Worm (Caenorhabditis elegans) whole organism, midembryonic: Measurements from ENCODE around the gene T05A8.3.

Experiments used
- T22C8.4 ChIP-seq: fragments of 200-800 bp; sonication (Bioruptor generic); IDR thresholded peaks from 2 replicates; pipeline ENCODE4 v1.3.6; 2022; ENCODE audit warnings: missing genetic modification characterization, missing compliant biosample characterization
- cog-1 ChIP-seq: sonication (generic microtip); optimal IDR thresholded peaks from 2 replicates; lab custom pipeline; 2016; ENCODE audit warnings: missing genetic modification characterization, missing compliant biosample characterization
- flt-1 ChIP-seq: fragments of 200-800 bp; sonication (Bioruptor generic); IDR thresholded peaks from 2 replicates; pipeline ENCODE4 v1.3.6; 2022; ENCODE audit warnings: missing genetic modification characterization, missing compliant biosample characterization
- klf-2 ChIP-seq: fragments of 200-800 bp; sonication (Bioruptor generic); conservative IDR thresholded peaks from 2 replicates; pipeline ENCODE4 v1.3.6; 2022; ENCODE audit warnings: missing genetic modification reagents, missing genetic modification characterization, missing compliant biosample characterization
- med-1 ChIP-seq: sonication (generic microtip); optimal IDR thresholded peaks from 2 replicates; lab custom pipeline; 2017; ENCODE audit warnings: missing genetic modification characterization, mild to moderate bottlenecking, missing compliant biosample characterization, antibody characterized with exemption, missing genetic modification reagents; ENCODE audit not compliant: insufficient read depth

DNA sequence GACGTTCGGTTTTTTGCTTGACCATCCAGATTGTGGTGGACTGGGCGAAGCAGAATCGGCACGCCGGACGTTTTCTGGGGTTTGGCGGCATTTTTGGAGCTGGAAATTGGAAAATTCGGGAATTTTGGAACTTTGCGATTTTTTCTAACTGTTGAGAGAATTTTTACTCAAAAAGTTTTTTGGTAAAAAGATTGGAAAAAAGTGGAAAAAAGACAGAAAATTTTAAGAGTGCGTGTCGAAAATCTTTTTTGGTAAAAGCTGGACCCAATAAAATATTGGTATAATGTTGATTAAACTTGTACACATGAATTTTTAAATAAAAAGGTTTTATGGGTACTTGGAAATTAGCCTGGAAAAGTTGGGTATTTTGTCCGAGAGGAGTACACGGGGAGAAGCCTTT is 25.0 kb upstream of the T05A8.3 start, which contains the start of gene T05A8.7:
- TF ChIP-seq med-1 (GFP tag; lab: Kevin White, UChicago) (no peak), flt-1 (GFP tag; lab: Robert Waterston, UW) (no peak), cog-1 (tag; lab: Kevin White, UChicago) (no peak), T22C8.4 (GFP tag; lab: Robert Waterston, UW) (no peak), klf-2 (GFP tag; lab: Robert Waterston, UW) (no peak)
